Fruit fly (Drosophila melanogaster) whole organism, embryonic: ENCODE data around the gene CG15642.
A peak's percentile ranks its signal among the peaks of the same experiment; 100 is the strongest.

Experiments
- Ada2b ChIP-seq: fragments of 200-800 bp; sonication (Bioruptor generic); IDR thresholded peaks from 2 replicates; pipeline ENCODE4 v1.3.6; 2022; ENCODE audit warnings: missing biosample characterization, missing genetic modification characterization
- Antp ChIP-seq: fragments of 200-800 bp; sonication (Bioruptor generic); optimal IDR thresholded peaks from 3 replicates; lab custom pipeline; 2016; ENCODE audit warnings: missing biosample characterization, missing genetic modification characterization
- B-H2 ChIP-seq: fragments of 200-800 bp; sonication (Bioruptor generic); optimal IDR thresholded peaks from 2 replicates; lab custom pipeline; 2018; ENCODE audit warnings: missing biosample characterization, mild to moderate bottlenecking, missing genetic modification characterization
- CG1024 ChIP-seq: fragments of 200-800 bp; sonication (Bioruptor generic); IDR thresholded peaks from 2 replicates; pipeline ENCODE4 v1.3.6; 2022; ENCODE audit warnings: missing biosample characterization, missing genetic modification characterization
- CG11093 ChIP-seq: fragments of 200-800 bp; sonication (Bioruptor generic); IDR thresholded peaks from 3 replicates; pipeline ENCODE4 v1.3.6; 2022; ENCODE audit warnings: missing biosample characterization, missing genetic modification characterization
- CG11695 ChIP-seq: fragments of 200-800 bp; sonication (Bioruptor generic); IDR thresholded peaks from 3 replicates; pipeline ENCODE4 v1.3.6; 2022; ENCODE audit warnings: missing biosample characterization, missing genetic modification characterization
- CG13624 ChIP-seq: fragments of 200-800 bp; sonication (Bioruptor generic); optimal IDR thresholded peaks from 2 replicates; lab custom pipeline; 2016; ENCODE audit warnings: missing biosample characterization, missing genetic modification characterization
- CG16815 ChIP-seq: fragments of 200-800 bp; sonication (Bioruptor generic); optimal IDR thresholded peaks from 3 replicates; lab custom pipeline; 2017; ENCODE audit warnings: missing biosample characterization, mild to moderate bottlenecking, missing genetic modification characterization
- CG16863 ChIP-seq: fragments of 200-800 bp; sonication (Bioruptor generic); optimal IDR thresholded peaks from 3 replicates; lab custom pipeline; 2016; ENCODE audit warnings: missing biosample characterization, missing genetic modification characterization
- CG17186 ChIP-seq: fragments of 200-800 bp; sonication (Bioruptor generic); optimal IDR thresholded peaks from 3 replicates; lab custom pipeline; 2017; ENCODE audit warnings: missing biosample characterization, missing genetic modification reagents, missing genetic modification characterization
- CG17328 ChIP-seq: fragments of 200-800 bp; sonication (Bioruptor generic); IDR thresholded peaks from 2 replicates; pipeline ENCODE4 v1.3.6; 2022; ENCODE audit warnings: missing biosample characterization, missing genetic modification characterization
- CG2199 ChIP-seq: fragments of 200-800 bp; sonication (Bioruptor generic); IDR thresholded peaks from 3 replicates; pipeline ENCODE4 v1.3.6; 2022; ENCODE audit warnings: missing biosample characterization, missing genetic modification characterization
- CG3163 ChIP-seq: fragments of 200-800 bp; sonication (Bioruptor generic); optimal IDR thresholded peaks from 3 replicates; lab custom pipeline; 2016; ENCODE audit warnings: missing biosample characterization, missing genetic modification characterization
- CG33557 ChIP-seq: fragments of 200-800 bp; sonication (Bioruptor generic); optimal IDR thresholded peaks from 2 replicates; lab custom pipeline; 2019; ENCODE audit warnings: missing biosample characterization, mild to moderate bottlenecking, missing genetic modification characterization, moderate library complexity
- CG4424 ChIP-seq: fragments of 200-800 bp; sonication (Bioruptor generic); optimal IDR thresholded peaks from 3 replicates; lab custom pipeline; 2016; ENCODE audit warnings: missing biosample characterization, missing genetic modification characterization
- CG6683 ChIP-seq: fragments of 200-800 bp; sonication (Bioruptor generic); optimal IDR thresholded peaks from 2 replicates; lab custom pipeline; 2017; ENCODE audit warnings: missing biosample characterization, mild to moderate bottlenecking, missing genetic modification characterization, missing genetic modification reagents
- CG7271 ChIP-seq: fragments of 200-800 bp; sonication (Bioruptor generic); optimal IDR thresholded peaks from 2 replicates; lab custom pipeline; 2018; ENCODE audit warnings: missing biosample characterization, mild to moderate bottlenecking, missing genetic modification characterization, moderate library complexity
- CG7928 ChIP-seq: fragments of 200-800 bp; sonication (Bioruptor generic); optimal IDR thresholded peaks from 2 replicates; lab custom pipeline; 2017; ENCODE audit warnings: missing biosample characterization, mild to moderate bottlenecking, missing genetic modification characterization
- CG8359 ChIP-seq: fragments of 200-800 bp; sonication (Bioruptor generic); optimal IDR thresholded peaks from 2 replicates; lab custom pipeline; 2017; ENCODE audit warnings: missing biosample characterization, mild to moderate bottlenecking, missing genetic modification characterization, borderline replicate concordance
- CG8765 ChIP-seq: fragments of 200-800 bp; sonication (Bioruptor generic); IDR thresholded peaks from 2 replicates; pipeline ENCODE4 v1.3.6; 2022; ENCODE audit warnings: missing biosample characterization, missing genetic modification characterization
- CHES-1-like ChIP-seq: fragments of 200-800 bp; sonication (Bioruptor generic); optimal IDR thresholded peaks from 2 replicates; lab custom pipeline; 2016; ENCODE audit warnings: missing biosample characterization, missing genetic modification characterization
- Chrac-16 ChIP-seq: fragments of 200-800 bp; sonication (Bioruptor generic); optimal IDR thresholded peaks from 3 replicates; lab custom pipeline; 2016; ENCODE audit warnings: missing biosample characterization, missing genetic modification characterization
- Dad ChIP-seq: fragments of 200-800 bp; sonication (Bioruptor generic); optimal IDR thresholded peaks from 3 replicates; lab custom pipeline; 2016; ENCODE audit warnings: missing biosample characterization, missing genetic modification characterization
- Gug ChIP-seq: fragments of 200-800 bp; sonication (Bioruptor generic); IDR thresholded peaks from 4 replicates; pipeline ENCODE4 v1.3.6; 2022; ENCODE audit warnings: missing biosample characterization, missing genetic modification characterization
- HLH4C ChIP-seq: fragments of 200-800 bp; sonication (Bioruptor generic); IDR thresholded peaks from 3 replicates; pipeline ENCODE4 v1.3.6; 2022; ENCODE audit warnings: missing biosample characterization, missing genetic modification characterization; ENCODE audit not compliant: partially characterized antibody
- HmgD ChIP-seq: fragments of 200-800 bp; sonication (Bioruptor generic); optimal IDR thresholded peaks from 3 replicates; lab custom pipeline; 2016; ENCODE audit warnings: missing biosample characterization, missing genetic modification characterization
- Hmr ChIP-seq: fragments of 200-800 bp; sonication (Bioruptor generic); optimal IDR thresholded peaks from 3 replicates; lab custom pipeline; 2017; ENCODE audit warnings: mild to moderate bottlenecking, missing biosample characterization, missing genetic modification reagents, missing genetic modification characterization
- Hmx ChIP-seq: fragments of 200-800 bp; sonication (Bioruptor generic); optimal IDR thresholded peaks from 2 replicates; lab custom pipeline; 2016; ENCODE audit warnings: missing biosample characterization, missing genetic modification characterization
- Hr39 ChIP-seq: fragments of >200 bp; optimal IDR thresholded peaks from 2 replicates; lab custom pipeline; 2017
- Max ChIP-seq: fragments of 200-800 bp; sonication (Bioruptor generic); optimal IDR thresholded peaks from 2 replicates; lab custom pipeline; 2016; ENCODE audit warnings: missing biosample characterization, mild to moderate bottlenecking, missing genetic modification characterization
- Meics ChIP-seq: fragments of 200-800 bp; sonication (Bioruptor generic); optimal IDR thresholded peaks from 2 replicates; lab custom pipeline; 2017; ENCODE audit warnings: missing biosample characterization, mild to moderate bottlenecking, missing genetic modification characterization
- Mes4 ChIP-seq: fragments of 200-800 bp; sonication (Bioruptor generic); optimal IDR thresholded peaks from 2 replicates; lab custom pipeline; 2016; ENCODE audit warnings: missing biosample characterization, missing genetic modification characterization
- Ravus ChIP-seq: fragments of 200-800 bp; sonication (Bioruptor generic); IDR thresholded peaks from 2 replicates; pipeline ENCODE4 v1.3.6; 2022; ENCODE audit warnings: missing biosample characterization, missing genetic modification characterization
- Spps ChIP-seq: fragments of 200-800 bp; sonication (Bioruptor generic); optimal IDR thresholded peaks from 2 replicates; lab custom pipeline; 2018; ENCODE audit warnings: missing biosample characterization, mild to moderate bottlenecking, missing genetic modification characterization
- Usf ChIP-seq: fragments of 200-800 bp; sonication (Bioruptor generic); optimal IDR thresholded peaks from 2 replicates; lab custom pipeline; 2017; ENCODE audit warnings: missing genotype, missing biosample characterization, missing genetic modification characterization
- ab ChIP-seq: fragments of 200-800 bp; sonication (Bioruptor generic); optimal IDR thresholded peaks from 2 replicates; lab custom pipeline; 2016; ENCODE audit warnings: missing biosample characterization, missing genetic modification characterization
- dysf ChIP-seq: fragments of 200-800 bp; sonication (Bioruptor generic); IDR thresholded peaks from 3 replicates; pipeline ENCODE4 v1.3.6; 2022; ENCODE audit warnings: missing biosample characterization, missing genetic modification characterization
- ewg ChIP-seq: fragments of 200-800 bp; sonication (Bioruptor generic); optimal IDR thresholded peaks from 3 replicates; lab custom pipeline; 2017; ENCODE audit warnings: mild to moderate bottlenecking, missing biosample characterization, missing genetic modification reagents, missing genetic modification characterization
- fd102C ChIP-seq: fragments of 200-800 bp; sonication (Bioruptor generic); optimal IDR thresholded peaks from 2 replicates; lab custom pipeline; 2018; ENCODE audit warnings: missing biosample characterization, mild to moderate bottlenecking, missing genetic modification characterization, moderate library complexity
- ind ChIP-seq: fragments of 200-800 bp; sonication (Bioruptor generic); optimal IDR thresholded peaks from 3 replicates; lab custom pipeline; 2016; ENCODE audit warnings: missing biosample characterization, missing genetic modification characterization
- lab ChIP-seq: fragments of 200-800 bp; sonication (Bioruptor generic); optimal IDR thresholded peaks from 3 replicates; lab custom pipeline; 2017; ENCODE audit warnings: missing biosample characterization, missing genetic modification characterization, mild to moderate bottlenecking, moderate library complexity, missing genetic modification reagents
- lilli ChIP-seq: fragments of 200-800 bp; sonication (Bioruptor generic); optimal IDR thresholded peaks from 3 replicates; lab custom pipeline; 2016; ENCODE audit warnings: missing biosample characterization, missing genetic modification characterization
- nerfin-2 ChIP-seq: fragments of 200-800 bp; sonication (Bioruptor generic); IDR thresholded peaks from 2 replicates; pipeline ENCODE4 v1.3.6; 2022; ENCODE audit warnings: missing biosample characterization, missing genetic modification characterization; ENCODE audit not compliant: partially characterized antibody
- nmo ChIP-seq: fragments of 200-800 bp; sonication (Bioruptor generic); optimal IDR thresholded peaks from 2 replicates; lab custom pipeline; 2018; ENCODE audit warnings: missing biosample characterization, mild to moderate bottlenecking, missing genetic modification characterization, moderate library complexity
- schlank ChIP-seq: fragments of 200-800 bp; sonication (Bioruptor generic); optimal IDR thresholded peaks from 2 replicates; lab custom pipeline; 2018; ENCODE audit warnings: missing biosample characterization, mild to moderate bottlenecking, missing genetic modification characterization
- sima ChIP-seq: fragments of 200-800 bp; sonication (Bioruptor generic); optimal IDR thresholded peaks from 2 replicates; lab custom pipeline; 2016; ENCODE audit warnings: missing biosample characterization, missing genetic modification characterization
- sisA ChIP-seq: fragments of 200-800 bp; sonication (Bioruptor generic); IDR thresholded peaks from 2 replicates; pipeline ENCODE4 v1.3.6; 2022; ENCODE audit warnings: missing biosample characterization, missing genetic modification characterization
- slbo ChIP-seq: fragments of 200-800 bp; sonication (Bioruptor generic); IDR thresholded peaks from 2 replicates; pipeline ENCODE4 v1.3.6; 2022; ENCODE audit warnings: missing biosample characterization, missing genetic modification characterization
- sna ChIP-seq: fragments of 200-800 bp; sonication (Bioruptor generic); IDR thresholded peaks from 2 replicates; pipeline ENCODE4 v1.3.6; 2022; ENCODE audit warnings: missing biosample characterization, missing genetic modification characterization; ENCODE audit not compliant: partially characterized antibody
- vnd ChIP-seq: fragments of 200-800 bp; sonication (Bioruptor generic); IDR thresholded peaks from 3 replicates; pipeline ENCODE4 v1.3.6; 2022; ENCODE audit warnings: missing biosample characterization, missing genetic modification characterization; ENCODE audit not compliant: partially characterized antibody
- wek ChIP-seq: fragments of 200-800 bp; sonication (Bioruptor generic); optimal IDR thresholded peaks from 3 replicates; lab custom pipeline; 2018; ENCODE audit warnings: missing biosample characterization, mild to moderate bottlenecking, missing genetic modification characterization, moderate library complexity
- zen ChIP-seq: fragments of 200-800 bp; sonication (Bioruptor generic); optimal IDR thresholded peaks from 3 replicates; lab custom pipeline; 2018; ENCODE audit warnings: missing biosample characterization, mild to moderate bottlenecking, missing genetic modification characterization, moderate library complexity

Gene CG15642

dm6 chrX:15462436-15462857 is 5.1 kb downstream of the CG15642 start, which contains the start of the genes shtd, CG6294 and CG6299 (continued):
- TF ChIP-seq ind (GFP tag; lab: Kevin White, UChicago) (no peak), zen (tag; lab: Kevin White, UChicago) (peak; percentile 16), CG7271 (no peak), CG13624 (GFP tag; lab: Kevin White, UChicago) (no peak), Ravus (no peak), fd102C (GFP tag; lab: Kevin White, UChicago) (no peak), Hmr (GFP tag; lab: Kevin White, UChicago) (no peak), CG6683 (no peak), CG7928 (GFP tag; lab: Kevin White, UChicago) (no peak), Spps (tag; lab: Kevin White, UChicago) (no peak), HLH4C (GFP tag; lab: Robert Waterston, UW) (peak; percentile 100), CG16815 (GFP tag; lab: Kevin White, UChicago) (no peak), Hmx (GFP tag; lab: Kevin White, UChicago) (no peak), CG11695 (no peak), CG8359 (GFP tag; lab: Kevin White, UChicago) (no peak), HmgD (GFP tag; lab: Kevin White, UChicago) (no peak), schlank (no peak), vnd (GFP tag; lab: Robert Waterston, UW) (peak; percentile 98), nmo (peak; percentile 66), Hr39 (no peak), CG3163 (no peak), wek (no peak), lab (GFP tag; lab: Kevin White, UChicago) (no peak), CG16863 (GFP tag; lab: Kevin White, UChicago) (no peak), CHES-1-like (GFP tag; lab: Kevin White, UChicago) (no peak), Meics (GFP tag; lab: Kevin White, UChicago) (no peak), Chrac-16 (GFP tag; lab: Kevin White, UChicago) (no peak), ab (no peak), sna (GFP tag; lab: Robert Waterston, UW) (peak; percentile 96), sisA (GFP tag; lab: Robert Waterston, UW) (no peak), Max (GFP tag; lab: Kevin White, UChicago) (peak; percentile 25), dysf (GFP tag; lab: Robert Waterston, UW) (no peak), lilli (peak; percentile 18), Ada2b (no peak), CG2199 (GFP tag; lab: Robert Waterston, UW) (no peak), slbo (GFP tag; lab: Robert Waterston, UW) (no peak), ewg (GFP tag; lab: Kevin White, UChicago) (no peak), Mes4 (no peak), Dad (GFP tag; lab: Kevin White, UChicago) (no peak), CG17186 (GFP tag; lab: Kevin White, UChicago) (peak; percentile 9), CG33557 (GFP tag; lab: Kevin White, UChicago) (no peak), CG17328 (no peak), CG11093 (GFP tag; lab: Robert Waterston, UW) (no peak), Usf (GFP tag; lab: Kevin White, UChicago) (no peak), CG8765 (no peak), B-H2 (GFP tag; lab: Kevin White, UChicago) (no peak), sima (GFP tag; lab: Kevin White, UChicago) (no peak), CG1024 (GFP tag; lab: Robert Waterston, UW) (no peak), nerfin-2 (GFP tag; lab: Robert Waterston, UW) (peak; percentile 100), Gug (GFP tag; lab: Robert Waterston, UW) (no peak; the same call in 3 of the 4 replicates), CG4424 (GFP tag; lab: Kevin White, UChicago) (no peak), Antp (GFP tag; lab: Kevin White, UChicago) (peak; percentile 1)
